Worm (Caenorhabditis elegans) whole organism, midembryonic: ENCODE measurements around the gene amdh-1.

Experiments
- T22C8.4 ChIP-seq: fragments of 200-800 bp; sonication (Bioruptor generic); IDR thresholded peaks from 2 replicates; pipeline ENCODE4 v1.3.6; 2022; ENCODE audit warnings: missing genetic modification characterization, missing compliant biosample characterization
- flt-1 ChIP-seq: fragments of 200-800 bp; sonication (Bioruptor generic); IDR thresholded peaks from 2 replicates; pipeline ENCODE4 v1.3.6; 2022; ENCODE audit warnings: missing genetic modification characterization, missing compliant biosample characterization
- med-1 ChIP-seq: sonication (generic microtip); optimal IDR thresholded peaks from 2 replicates; lab custom pipeline; 2017; ENCODE audit warnings: missing genetic modification characterization, mild to moderate bottlenecking, missing compliant biosample characterization, antibody characterized with exemption, missing genetic modification reagents; ENCODE audit not compliant: insufficient read depth
- tab-1 ChIP-seq: fragments of 200-800 bp; sonication (Bioruptor generic); IDR thresholded peaks from 2 replicates; pipeline ENCODE4 v1.3.6; 2022; ENCODE audit warnings: missing genetic modification characterization, missing compliant biosample characterization
- ztf-23 ChIP-seq: fragments of 200-800 bp; sonication (Bioruptor generic); IDR thresholded peaks from 2 replicates; pipeline ENCODE4 v1.3.6; 2022; ENCODE audit warnings: missing genetic modification reagents, missing genetic modification characterization, missing compliant biosample characterization

ce11 chrIII:6317345-6317744, 65.7 kb downstream of the amdh-1 start:
- TF ChIP-seq T22C8.4 (GFP tag; lab: Robert Waterston, UW) (no peak), tab-1 (no peak), med-1 (GFP tag; lab: Kevin White, UChicago) (no peak), ztf-23 (GFP tag; lab: Robert Waterston, UW) (no peak), flt-1 (GFP tag; lab: Robert Waterston, UW) (no peak)
